Fruit fly (Drosophila melanogaster) Kc167 (cell line): ENCODE measurements around the gene CG10834.

Source experiments
- Myc ChIP-seq: fragments of >200 bp; optimal IDR thresholded peaks from 2 replicates; lab custom pipeline; 2017; ENCODE audit warnings: missing external identifiers
- Sin3A ChIP-seq: fragments of >200 bp; optimal IDR thresholded peaks from 2 replicates; lab custom pipeline; 2018; ENCODE audit warnings: missing external identifiers
- h ChIP-seq: fragments of >200 bp; optimal IDR thresholded peaks from 3 replicates; lab custom pipeline; 2018; ENCODE audit warnings: missing external identifiers
- insv ChIP-seq: fragments of >200 bp; optimal IDR thresholded peaks from 3 replicates; lab custom pipeline; 2018; ENCODE audit warnings: missing external identifiers
- psq ChIP-seq: fragments of >200 bp; optimal IDR thresholded peaks from 2 replicates; lab custom pipeline; 2017; ENCODE audit warnings: missing external identifiers
- ttk ChIP-seq: sonication (Bioruptor generic); optimal IDR thresholded peaks from 2 replicates; lab custom pipeline; 2017; ENCODE audit warnings: missing external identifiers

CG10834 gene

DNA sequence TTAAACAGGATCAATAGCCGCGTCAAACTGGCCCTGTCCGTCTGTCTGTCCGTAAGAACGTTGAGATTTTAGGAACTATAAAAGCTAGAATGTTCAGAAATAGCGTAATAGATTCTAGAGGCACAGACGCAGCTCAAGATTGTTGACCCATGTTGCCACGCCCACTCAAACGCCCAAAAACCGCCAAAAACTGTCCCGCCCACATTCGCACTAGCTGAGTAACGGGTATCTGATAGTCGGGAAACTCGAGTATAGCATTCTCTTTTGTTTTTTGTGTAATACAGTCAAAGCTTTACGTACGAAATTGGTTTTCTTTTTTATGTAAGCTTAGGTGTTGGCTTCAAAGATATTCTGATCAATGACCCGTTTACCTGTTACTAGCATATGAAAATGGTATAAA lies 47.3 kb downstream of the CG10834 start:
- TF ChIP-seq insv (lab: Kevin White, UChicago) (no peak), h (lab: Kevin White, UChicago) (no peak), psq (lab: Kevin White, UChicago) (no peak), Myc (lab: Kevin White, UChicago) (no peak), ttk (lab: Kevin White, UChicago) (no peak), Sin3A (no peak)
